Fruit fly (Drosophila melanogaster) whole organism, embryonic: ENCODE results near the gene CG32425.
A peak's percentile ranks its signal among the peaks of the same experiment; 100 is the strongest.

Experiments used
- Aef1 ChIP-seq: fragments of 200-800 bp; sonication (Bioruptor generic); IDR thresholded peaks from 3 replicates; pipeline ENCODE4 v1.3.6; 2022; ENCODE audit warnings: missing biosample characterization, missing genetic modification characterization
- CG10462 ChIP-seq: fragments of 200-800 bp; sonication (Bioruptor generic); optimal IDR thresholded peaks from 2 replicates; lab custom pipeline; 2016; ENCODE audit warnings: missing biosample characterization, missing genetic modification characterization
- CG11504 ChIP-seq: fragments of 200-800 bp; sonication (Bioruptor generic); optimal IDR thresholded peaks from 3 replicates; lab custom pipeline; 2019; ENCODE audit warnings: missing biosample characterization, mild to moderate bottlenecking, missing genetic modification characterization, moderate library complexity
- CG11560 ChIP-seq: fragments of 200-800 bp; sonication (Bioruptor generic); IDR thresholded peaks from 3 replicates; pipeline ENCODE4 v1.3.6; 2022; ENCODE audit warnings: missing biosample characterization, missing genetic modification characterization
- CG1529 ChIP-seq: fragments of 200-800 bp; sonication (Bioruptor generic); optimal IDR thresholded peaks from 3 replicates; lab custom pipeline; 2018; ENCODE audit warnings: missing biosample characterization, missing genetic modification characterization
- CG15479 ChIP-seq: fragments of 200-800 bp; sonication (Bioruptor generic); optimal IDR thresholded peaks from 3 replicates; lab custom pipeline; 2019; ENCODE audit warnings: missing biosample characterization, mild to moderate bottlenecking, missing genetic modification characterization, moderate library complexity
- CG15696 ChIP-seq: fragments of 200-800 bp; sonication (Bioruptor generic); optimal IDR thresholded peaks from 2 replicates; lab custom pipeline; 2019; ENCODE audit warnings: missing biosample characterization, mild to moderate bottlenecking, missing genetic modification characterization, moderate library complexity
- CG16813 ChIP-seq: fragments of 200-800 bp; sonication (Bioruptor generic); IDR thresholded peaks from 3 replicates; pipeline ENCODE4 v1.3.6; 2022; ENCODE audit warnings: missing biosample characterization, missing genetic modification characterization; ENCODE audit not compliant: partially characterized antibody
- CG17802 ChIP-seq: fragments of 200-800 bp; sonication (Bioruptor generic); optimal IDR thresholded peaks from 2 replicates; lab custom pipeline; 2018; ENCODE audit warnings: missing biosample characterization, mild to moderate bottlenecking, missing genetic modification characterization, moderate library complexity
- CG2678 ChIP-seq: fragments of 200-800 bp; sonication (Bioruptor generic); optimal IDR thresholded peaks from 3 replicates; lab custom pipeline; 2019; ENCODE audit warnings: missing biosample characterization, mild to moderate bottlenecking, missing genetic modification characterization, moderate library complexity
- CG2875 ChIP-seq: fragments of 200-800 bp; sonication (Bioruptor generic); optimal IDR thresholded peaks from 2 replicates; lab custom pipeline; 2017; ENCODE audit warnings: missing biosample characterization, mild to moderate bottlenecking, missing genetic modification characterization, missing genetic modification reagents
- CG3065 ChIP-seq: fragments of 200-800 bp; sonication (Bioruptor generic); optimal IDR thresholded peaks from 2 replicates; lab custom pipeline; 2016; ENCODE audit warnings: missing biosample characterization, missing genetic modification characterization
- CG34422 ChIP-seq: fragments of 200-800 bp; sonication (Bioruptor generic); IDR thresholded peaks from 3 replicates; pipeline ENCODE4 v1.3.6; 2022; ENCODE audit warnings: missing biosample characterization, missing genetic modification characterization
- CG3838 ChIP-seq: fragments of 200-800 bp; sonication (Bioruptor generic); optimal IDR thresholded peaks from 3 replicates; lab custom pipeline; 2016; ENCODE audit warnings: missing biosample characterization, missing genetic modification characterization
- CG42726 ChIP-seq: fragments of 200-800 bp; sonication (Bioruptor generic); IDR thresholded peaks from 2 replicates; pipeline ENCODE4 v1.3.6; 2022; ENCODE audit warnings: missing biosample characterization, missing genetic modification characterization; ENCODE audit not compliant: partially characterized antibody
- CG5180 ChIP-seq: fragments of 200-800 bp; sonication (Bioruptor generic); optimal IDR thresholded peaks from 3 replicates; lab custom pipeline; 2017; ENCODE audit warnings: missing biosample characterization, missing genetic modification characterization, mild to moderate bottlenecking, moderate library complexity, missing genetic modification reagents
- CG6272 ChIP-seq: fragments of 200-800 bp; sonication (Bioruptor generic); IDR thresholded peaks from 2 replicates; pipeline ENCODE4 v1.3.6; 2022; ENCODE audit warnings: missing biosample characterization, missing genetic modification characterization
- CG9215 ChIP-seq: fragments of 200-800 bp; sonication (Bioruptor generic); IDR thresholded peaks from 2 replicates; pipeline ENCODE4 v1.3.6; 2022; ENCODE audit warnings: missing biosample characterization, missing genetic modification characterization
- D19A ChIP-seq: fragments of 200-800 bp; optimal IDR thresholded peaks from 3 replicates; lab custom pipeline; 2019; ENCODE audit warnings: missing biosample characterization, mild to moderate bottlenecking, missing genetic modification characterization, moderate library complexity
- Deaf1 ChIP-seq: fragments of 200-800 bp; optimal IDR thresholded peaks from 3 replicates; lab custom pipeline; 2019; ENCODE audit warnings: missing biosample characterization, mild to moderate bottlenecking, missing genetic modification characterization, moderate library complexity
- E2f2 ChIP-seq: fragments of 200-800 bp; sonication (Bioruptor generic); IDR thresholded peaks from 2 replicates; pipeline ENCODE4 v1.3.6; 2022; ENCODE audit warnings: missing biosample characterization, missing genetic modification characterization
- Eip74EF ChIP-seq, 2 experiments: fragments of 200-800 bp in 1 of 2; fragments of >200 bp in 1 of 2; sonication (Bioruptor generic) in 1 of 2; optimal IDR thresholded peaks; 2 replicates each; lab custom pipeline; 2017 to 2019; ENCODE audit warnings: missing biosample characterization in 2 of 2, missing genetic modification characterization in 2 of 2, mild to moderate bottlenecking in 1 of 2, moderate library complexity in 1 of 2
- Elba2 ChIP-seq: fragments of 200-800 bp; sonication (Bioruptor generic); optimal IDR thresholded peaks from 3 replicates; lab custom pipeline; 2016; ENCODE audit warnings: missing biosample characterization, missing genetic modification characterization
- HHEX ChIP-seq: fragments of 200-800 bp; sonication (Bioruptor generic); optimal IDR thresholded peaks from 3 replicates; lab custom pipeline; 2017; ENCODE audit warnings: missing biosample characterization, mild to moderate bottlenecking, missing genetic modification characterization, missing genetic modification reagents
- HLHmδ ChIP-seq: fragments of 200-800 bp; sonication (Bioruptor generic); optimal IDR thresholded peaks from 2 replicates; lab custom pipeline; 2018; ENCODE audit warnings: missing biosample characterization, mild to moderate bottlenecking, missing genetic modification characterization, moderate library complexity
- Hmr ChIP-seq: fragments of 200-800 bp; sonication (Bioruptor generic); optimal IDR thresholded peaks from 3 replicates; lab custom pipeline; 2017; ENCODE audit warnings: mild to moderate bottlenecking, missing biosample characterization, missing genetic modification reagents, missing genetic modification characterization
- MESR4 ChIP-seq: fragments of 200-800 bp; sonication (Bioruptor generic); optimal IDR thresholded peaks from 2 replicates; lab custom pipeline; 2018; ENCODE audit warnings: missing biosample characterization, mild to moderate bottlenecking, missing genetic modification characterization, moderate library complexity
- Mad ChIP-seq: fragments of 200-800 bp; sonication (Bioruptor generic); optimal IDR thresholded peaks from 2 replicates; lab custom pipeline; 2016; ENCODE audit warnings: missing biosample characterization, missing genetic modification characterization
- NFAT ChIP-seq: fragments of 200-800 bp; sonication (Bioruptor generic); IDR thresholded peaks from 2 replicates; pipeline ENCODE4 v1.3.6; 2022; ENCODE audit warnings: missing biosample characterization, missing genetic modification characterization
- Nf-YC ChIP-seq: fragments of 200-800 bp; optimal IDR thresholded peaks from 3 replicates; lab custom pipeline; 2019; ENCODE audit warnings: missing biosample characterization, mild to moderate bottlenecking, missing genetic modification characterization, moderate library complexity
- Poxn ChIP-seq: fragments of 200-800 bp; sonication (Bioruptor generic); IDR thresholded peaks from 2 replicates; pipeline ENCODE4 v1.3.6; 2022; ENCODE audit warnings: missing biosample characterization, missing genetic modification characterization
- Sin3A ChIP-seq: fragments of >200 bp; optimal IDR thresholded peaks from 2 replicates; lab custom pipeline; 2018
- Vsx1 ChIP-seq: fragments of 200-800 bp; sonication (Bioruptor generic); optimal IDR thresholded peaks from 2 replicates; lab custom pipeline; 2017; ENCODE audit warnings: missing biosample characterization, mild to moderate bottlenecking, missing genetic modification characterization, missing genetic modification reagents
- az2 ChIP-seq: fragments of 200-800 bp; sonication (Bioruptor generic); optimal IDR thresholded peaks from 3 replicates; lab custom pipeline; 2016; ENCODE audit warnings: missing biosample characterization, missing genetic modification characterization
- bsh ChIP-seq, 2 experiments: fragments of 200-800 bp; sonication (Bioruptor generic); optimal IDR thresholded peaks; 2 replicates each; lab custom pipeline; 2017 to 2018; ENCODE audit warnings: mild to moderate bottlenecking in 2 of 2, missing biosample characterization in 2 of 2, missing genetic modification characterization in 2 of 2, moderate library complexity in 1 of 2
- btn ChIP-seq: fragments of 200-800 bp; sonication (Bioruptor generic); optimal IDR thresholded peaks from 2 replicates; lab custom pipeline; 2016; ENCODE audit warnings: missing biosample characterization, missing genetic modification characterization
- cg ChIP-seq: fragments of 200-800 bp; sonication (Bioruptor generic); optimal IDR thresholded peaks from 3 replicates; lab custom pipeline; 2019; ENCODE audit warnings: missing biosample characterization, mild to moderate bottlenecking, missing genetic modification characterization, moderate library complexity
- dati ChIP-seq: fragments of 200-800 bp; sonication (Bioruptor generic); IDR thresholded peaks from 2 replicates; pipeline ENCODE4 v1.3.6; 2022; ENCODE audit warnings: missing biosample characterization, missing genetic modification characterization
- disco-r ChIP-seq: fragments of 200-800 bp; sonication (Bioruptor generic); optimal IDR thresholded peaks from 2 replicates; lab custom pipeline; 2016; ENCODE audit warnings: missing biosample characterization, missing genetic modification characterization
- fd102C ChIP-seq: fragments of 200-800 bp; sonication (Bioruptor generic); optimal IDR thresholded peaks from 2 replicates; lab custom pipeline; 2018; ENCODE audit warnings: missing biosample characterization, mild to moderate bottlenecking, missing genetic modification characterization, moderate library complexity
- fru ChIP-seq: fragments of >200 bp; optimal IDR thresholded peaks from 2 replicates; lab custom pipeline; 2017
- fu2 ChIP-seq: fragments of 200-800 bp; sonication (Bioruptor generic); optimal IDR thresholded peaks from 2 replicates; lab custom pipeline; 2016; ENCODE audit warnings: missing biosample characterization, missing genetic modification characterization
- jing ChIP-seq: fragments of 200-800 bp; sonication (Bioruptor generic); optimal IDR thresholded peaks from 2 replicates; lab custom pipeline; 2018; ENCODE audit warnings: missing biosample characterization, mild to moderate bottlenecking, missing genetic modification characterization
- ken ChIP-seq: fragments of 200-800 bp; sonication (Bioruptor generic); IDR thresholded peaks from 3 replicates; pipeline ENCODE4 v1.3.6; 2022; ENCODE audit warnings: missing biosample characterization, missing genetic modification characterization
- nerfin-2 ChIP-seq: fragments of 200-800 bp; sonication (Bioruptor generic); IDR thresholded peaks from 2 replicates; pipeline ENCODE4 v1.3.6; 2022; ENCODE audit warnings: missing biosample characterization, missing genetic modification characterization; ENCODE audit not compliant: partially characterized antibody
- onecut ChIP-seq: fragments of 200-800 bp; sonication (Bioruptor generic); IDR thresholded peaks from 2 replicates; pipeline ENCODE4 v1.3.6; 2022; ENCODE audit warnings: missing biosample characterization, missing genetic modification characterization
- otp ChIP-seq: fragments of 200-800 bp; sonication (Bioruptor generic); IDR thresholded peaks from 3 replicates; pipeline ENCODE4, ENCODE4 v1.3.6; 2022; ENCODE audit warnings: missing biosample characterization, missing genetic modification characterization
- p53 ChIP-seq: fragments of 200-800 bp; sonication (Bioruptor generic); optimal IDR thresholded peaks from 2 replicates; lab custom pipeline; 2016; ENCODE audit warnings: missing biosample characterization, missing genetic modification characterization
- psq ChIP-seq: fragments of 200-800 bp; sonication (Bioruptor generic); optimal IDR thresholded peaks from 2 replicates; lab custom pipeline; 2017; ENCODE audit warnings: missing biosample characterization, missing genetic modification characterization
- ro ChIP-seq: fragments of 200-800 bp; sonication (Bioruptor generic); IDR thresholded peaks from 2 replicates; pipeline ENCODE4 v1.3.6; 2022; ENCODE audit warnings: missing biosample characterization, missing genetic modification characterization
- sens ChIP-seq: fragments of 200-800 bp; sonication (Bioruptor generic); peaks from one replicate; lab custom pipeline; 2016; ENCODE audit warnings: missing biosample characterization, missing genetic modification characterization
- tgo ChIP-seq: fragments of 200-800 bp; sonication (Bioruptor generic); IDR thresholded peaks from 3 replicates; pipeline ENCODE4 v1.3.6; 2022; ENCODE audit warnings: missing biosample characterization, missing genetic modification characterization

CG32425 gene

DNA sequence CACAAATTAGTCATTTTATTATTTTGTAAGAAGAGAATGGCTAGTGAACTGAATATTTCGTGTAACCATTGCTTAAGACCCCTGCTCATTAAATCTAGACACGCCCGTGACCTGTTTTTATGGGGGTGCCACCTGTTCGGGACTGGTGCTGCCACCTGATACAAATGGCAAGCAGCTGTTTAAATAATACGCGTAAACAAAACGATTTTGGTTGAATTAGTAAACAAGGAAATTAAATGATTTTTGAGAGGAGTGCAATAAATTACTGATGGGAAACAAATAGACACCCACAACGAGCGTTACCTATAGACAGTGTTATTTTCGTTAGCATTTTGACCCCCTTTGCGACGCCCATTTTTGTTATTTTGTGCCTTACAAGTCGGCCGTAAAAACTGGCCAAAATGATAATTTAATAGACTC is 22.3 kb upstream of the CG32425 start (continued):
- peak; percentile 73 for TF ChIP-seq CG1529 (GFP tag; lab: Kevin White, UChicago)
- no peak for TF ChIP-seq tgo (GFP tag; lab: Robert Waterston, UW)
- TF ChIP-seq Deaf1 (tag; lab: Kevin White, UChicago) = peak; percentile 62
- TF ChIP-seq ken (GFP tag; lab: Robert Waterston, UW) = no peak
- TF ChIP-seq CG2875 = peak; percentile 73
- peak; percentile 88 for TF ChIP-seq fu2 (GFP tag; lab: Kevin White, UChicago)
- peak in 1 of 2 experiments; percentile 76 for TF ChIP-seq Eip74EF (GFP tag; optimal IDR thresholded peaks at IDR 0.05; lab: Kevin White, UChicago)
- TF ChIP-seq CG11560 (tag; lab: Robert Waterston, UW) = no peak
- TF ChIP-seq Poxn (GFP tag; lab: Robert Waterston, UW) = no peak
- TF ChIP-seq Hmr = peak; percentile 92
- TF ChIP-seq NFAT (GFP tag; lab: Robert Waterston, UW) = no peak
- TF ChIP-seq dati (GFP tag; lab: Robert Waterston, UW) = no peak
- no peak for TF ChIP-seq nerfin-2 (GFP tag; lab: Robert Waterston, UW)
- no peak for TF ChIP-seq CG42726 (GFP tag; lab: Robert Waterston, UW)
- TF ChIP-seq cg (GFP tag; lab: Kevin White, UChicago) = no peak
- TF ChIP-seq CG5180 (GFP tag; lab: Kevin White, UChicago) = peak; percentile 74
- TF ChIP-seq CG10462 = peak; percentile 78
- peak; percentile 56 for TF ChIP-seq jing (GFP tag; lab: Kevin White, UChicago)
- no peak for TF ChIP-seq Aef1 (GFP tag; lab: Robert Waterston, UW)
- TF ChIP-seq CG9215 (GFP tag; lab: Robert Waterston, UW) = no peak
- TF ChIP-seq Elba2 (GFP tag; lab: Kevin White, UChicago) = peak; percentile 36
- peak; percentile 70 for TF ChIP-seq CG15696
- TF ChIP-seq Nf-YC = peak; percentile 81
- peak; percentile 37 for TF ChIP-seq MESR4
- peak; percentile 73 for TF ChIP-seq CG3065
- peak; percentile 83 for TF ChIP-seq Mad
- peak; percentile 53 for TF ChIP-seq Vsx1 (GFP tag; lab: Kevin White, UChicago)
- peak; percentile 45 for TF ChIP-seq HLHmδ (GFP tag; lab: Kevin White, UChicago)
- peak; percentile 79 for TF ChIP-seq sens (GFP tag; lab: Kevin White, UChicago)
- TF ChIP-seq az2 (GFP tag; lab: Kevin White, UChicago) = peak; percentile 90
- no peak for TF ChIP-seq CG16813
- no peak for TF ChIP-seq otp (GFP tag; lab: Robert Waterston, UW)
- no peak for TF ChIP-seq E2f2 (GFP tag; lab: Robert Waterston, UW)
- TF ChIP-seq CG6272 (GFP tag; lab: Robert Waterston, UW) = peak; percentile 75
- peak; percentile 82 for TF ChIP-seq psq
- TF ChIP-seq onecut (GFP tag; lab: Robert Waterston, UW) = peak; percentile 73
- TF ChIP-seq fru (lab: Kevin White, UChicago) = no peak
- TF ChIP-seq btn (GFP tag; lab: Kevin White, UChicago) = peak; percentile 19
- TF ChIP-seq disco-r (GFP tag; lab: Kevin White, UChicago) = peak; percentile 29
- TF ChIP-seq D19A (tag; lab: Kevin White, UChicago) = peak; percentile 82
- peak; percentile 89 for TF ChIP-seq CG2678 (tag; lab: Kevin White, UChicago)
- TF ChIP-seq CG34422 (GFP tag; lab: Robert Waterston, UW) = no peak
- peak; percentile 86 for TF ChIP-seq HHEX (GFP tag; lab: Kevin White, UChicago)
- TF ChIP-seq p53 = peak; percentile 64
- TF ChIP-seq CG11504 (tag; lab: Kevin White, UChicago) = peak; percentile 88
- TF ChIP-seq bsh (GFP tag; optimal IDR thresholded peaks at IDR 0.05; lab: Kevin White, UChicago) = peak in 1 of 2 experiments; percentile 79
- TF ChIP-seq CG17802 = peak; percentile 64
- peak; percentile 35 for TF ChIP-seq Sin3A (lab: Kevin White, UChicago)
- TF ChIP-seq ro (GFP tag; lab: Robert Waterston, UW) = no peak
- no peak for TF ChIP-seq CG3838
- no peak for TF ChIP-seq fd102C (GFP tag; lab: Kevin White, UChicago)
- no peak for TF ChIP-seq CG15479
